Worm (Caenorhabditis elegans): ENCODE data around the gene srh-247.

Gene srh-247

DNA sequence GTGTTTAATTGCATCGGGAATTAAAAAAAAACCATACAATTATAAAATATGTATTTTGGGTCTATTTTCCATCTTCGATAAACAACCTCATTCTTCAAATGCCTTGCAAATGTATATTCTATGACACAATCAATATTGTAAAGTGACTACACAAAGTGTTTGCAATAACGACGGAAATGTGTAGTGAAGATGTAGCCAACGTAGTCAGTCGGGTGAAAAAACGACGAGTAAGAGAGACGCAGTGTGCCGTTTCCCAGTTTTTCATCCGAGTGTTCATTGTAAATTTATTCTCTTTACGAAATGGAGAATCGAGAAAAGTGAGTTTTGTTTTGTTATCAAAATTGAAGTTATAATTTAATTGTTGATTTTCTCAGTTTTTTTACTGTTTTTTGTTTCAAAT, 42.0 kb downstream of the srh-247 start, which contains the start of gene F37B4.15:
Gene F37B4.15 (plus strand): TSS at position 301 of the 400 bp plus-strand sequence.
- TF ChIP-seq him-1 (tag; optimal IDR thresholded peaks at IDR 0.05), result no peak
- TF ChIP-seq W03F9.2 (tag; optimal IDR thresholded peaks at IDR 0.05), result no peak
- TF ChIP-seq dao-5 (tag; optimal IDR thresholded peaks at IDR 0.05), result no peak

DNA sequence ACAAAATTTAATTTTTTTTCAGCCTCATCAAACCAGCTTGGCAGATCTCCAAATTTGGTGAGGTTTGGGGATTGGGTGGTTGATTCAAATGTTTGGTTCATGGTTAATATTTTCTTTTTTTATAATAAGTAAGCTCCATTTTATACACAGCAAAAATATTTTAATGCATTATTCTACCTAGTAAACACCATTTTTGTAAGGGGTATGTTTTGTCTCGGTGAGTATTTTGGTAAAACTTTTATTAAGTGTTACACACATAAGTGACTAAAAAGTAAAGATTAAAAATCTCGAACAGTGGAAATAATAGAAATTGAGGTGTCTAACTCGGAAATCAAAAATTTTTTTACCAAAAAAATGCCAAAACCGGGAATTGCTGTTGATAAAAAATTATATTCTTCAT, 45.3 kb downstream of the srh-247 start, which contains the start of gene srw-4:
Gene srw-4 (minus strand): TSS at position 101 of the 400 bp plus-strand sequence.
- TF ChIP-seq him-1 (tag; optimal IDR thresholded peaks at IDR 0.05) (no peak), W03F9.2 (tag; optimal IDR thresholded peaks at IDR 0.05) (no peak), dao-5 (tag; optimal IDR thresholded peaks at IDR 0.05) (no peak)

- no peak for TF ChIP-seq him-1 (tag; optimal IDR thresholded peaks at IDR 0.05)
- TF ChIP-seq W03F9.2 (tag; optimal IDR thresholded peaks at IDR 0.05), result no peak
- TF ChIP-seq dao-5 (tag; optimal IDR thresholded peaks at IDR 0.05), result no peak
These were observed 45.7 kb downstream of the srh-247 start for ce11 chrV:2888265-2888664.

DNA sequence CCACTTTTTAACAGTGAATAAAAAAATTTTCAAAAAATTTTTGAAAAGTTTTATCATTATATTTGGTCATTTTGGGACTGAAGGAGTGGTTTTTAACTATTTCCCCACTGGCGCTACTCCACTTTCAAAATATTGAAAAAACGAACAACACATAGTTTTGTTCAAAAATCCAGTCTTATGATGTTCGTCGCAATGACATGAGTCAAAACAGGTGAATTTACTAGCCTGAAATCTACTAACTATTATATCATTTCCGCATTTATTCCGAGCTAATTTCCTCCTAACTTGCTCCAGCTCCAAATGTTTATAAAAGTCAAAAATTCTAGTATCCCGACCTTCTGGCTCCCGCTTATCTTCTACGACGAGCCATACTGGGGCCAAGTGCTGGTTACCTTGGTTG, 49.6 kb downstream of the srh-247 start, which contains the start of gene sre-24:
Gene sre-24 (plus strand): TSS at position 301 of the 400 bp plus-strand sequence.
- TF ChIP-seq him-1 (tag; optimal IDR thresholded peaks at IDR 0.05), result no peak
- no peak for TF ChIP-seq W03F9.2 (tag; optimal IDR thresholded peaks at IDR 0.05)
- TF ChIP-seq dao-5 (tag; optimal IDR thresholded peaks at IDR 0.05), result no peak
